Worm (Caenorhabditis elegans): ENCODE data around the gene C04E7.3.
"Not testable (repeated sequence)": the region's sequence is repeated elsewhere in the genome, so short reads cannot be mapped to it uniquely, and the experiment has no call there.

DNA sequence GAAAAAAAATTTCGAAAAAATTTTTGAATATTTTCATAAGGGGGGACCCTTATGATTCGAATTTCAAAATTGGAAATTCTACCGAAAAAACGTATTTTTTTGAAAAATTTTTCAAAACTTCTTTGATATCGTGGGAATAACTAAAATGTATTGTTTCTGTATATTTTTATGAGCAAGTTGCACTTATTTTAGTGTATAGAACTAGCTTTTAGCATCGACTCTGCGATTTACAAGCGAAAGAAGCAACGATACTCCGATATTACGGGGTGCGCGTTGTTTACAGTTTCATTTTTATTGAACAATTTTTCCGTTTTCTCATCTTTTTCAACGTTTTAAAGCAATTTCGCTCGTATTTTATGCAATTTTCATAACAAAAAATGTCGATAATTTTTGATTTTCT lies 24.8 kb downstream of the C04E7.3 start, which contains the start of gene M02E1.3:
- TF ChIP-seq sptf-2 (GFP tag; optimal IDR thresholded peaks at IDR 0.05); pha-4 (tag; optimal IDR thresholded peaks at IDR 0.05); sea-2 (GFP tag; IDR thresholded peaks at IDR 0.05); attf-5 (GFP tag; optimal IDR thresholded peaks at IDR 0.05); attf-6 (GFP tag; IDR thresholded peaks at IDR 0.05); him-1 (tag; optimal IDR thresholded peaks at IDR 0.05); F49E8.2 (tag; optimal IDR thresholded peaks at IDR 0.05; ENCODE audit: insufficient read depth); snpc-1.1 (tag; optimal IDR thresholded peaks at IDR 0.05; ENCODE audit: insufficient read depth); snpc-4 (GFP tag; optimal IDR thresholded peaks at IDR 0.05); snpc-4 (tag; optimal IDR thresholded peaks at IDR 0.05); ztf-22 (GFP tag; optimal IDR thresholded peaks at IDR 0.05); ama-1 (optimal IDR thresholded peaks at IDR 0.05); ama-1 (GFP tag; optimal IDR thresholded peaks at IDR 0.05): not testable (repeated sequence)
